Worm (Caenorhabditis elegans): ENCODE results near the gene dnsn-1.

The dnsn-1 gene

ce11 chrII:356969-357368 lies 53.8 kb downstream of the dnsn-1 start, which contains the start of gene dmsr-4:
Gene dmsr-4 (minus strand): TSS chrII:357069.
- TF ChIP-seq tbx-11 (GFP tag; IDR thresholded peaks at IDR 0.05), result no peak
- TF ChIP-seq flt-1 (GFP tag; IDR thresholded peaks at IDR 0.05), result no peak
- TF ChIP-seq hnd-1 (tag; optimal IDR thresholded peaks at IDR 0.05), result no peak
- TF ChIP-seq ama-1 (optimal IDR thresholded peaks at IDR 0.05), result no peak
- TF ChIP-seq tbx-37 (GFP tag; conservative IDR thresholded peaks at IDR 0.05), result no peak
- TF ChIP-seq tra-4 (tag; optimal IDR thresholded peaks at IDR 0.05), result no peak
- no peak for TF ChIP-seq F13C5.2 (tag; optimal IDR thresholded peaks at IDR 0.05)
- TF ChIP-seq ceh-36 (tag; optimal IDR thresholded peaks at IDR 0.05), result no peak
- no peak for TF ChIP-seq ceh-13 (GFP tag; optimal IDR thresholded peaks at IDR 0.05)
- TF ChIP-seq ets-7 (tag; optimal IDR thresholded peaks at IDR 0.05), result no peak
- TF ChIP-seq pes-1 (GFP tag; IDR thresholded peaks at IDR 0.05), result no peak
- TF ChIP-seq hmbx-1 (tag; optimal IDR thresholded peaks at IDR 0.05), result no peak
